Fruit fly (Drosophila melanogaster) whole organism, embryonic: ENCODE data around the gene CG7080.
A peak's percentile ranks its signal among the peaks of the same experiment; 100 is the strongest.

Source experiments
- Ada2b ChIP-seq: fragments of 200-800 bp; sonication (Bioruptor generic); IDR thresholded peaks from 2 replicates; pipeline ENCODE4 v1.3.6; 2022; ENCODE audit warnings: missing biosample characterization, missing genetic modification characterization
- Adf1 ChIP-seq: fragments of 200-800 bp; sonication (Bioruptor generic); IDR thresholded peaks from 2 replicates; pipeline ENCODE4 v1.3.6; 2022; ENCODE audit warnings: missing biosample characterization, missing genetic modification characterization
- Antp ChIP-seq: fragments of 200-800 bp; sonication (Bioruptor generic); optimal IDR thresholded peaks from 3 replicates; lab custom pipeline; 2016; ENCODE audit warnings: missing biosample characterization, missing genetic modification characterization
- Atf6 ChIP-seq: fragments of 200-800 bp; sonication (Bioruptor generic); IDR thresholded peaks from 2 replicates; pipeline ENCODE4 v1.3.6; 2022; ENCODE audit warnings: missing biosample characterization, missing genetic modification characterization
- Bdp1 ChIP-seq: fragments of 200-800 bp; sonication (Bioruptor generic); optimal IDR thresholded peaks from 3 replicates; lab custom pipeline; 2016; ENCODE audit warnings: missing biosample characterization, missing genetic modification characterization
- CG11560 ChIP-seq: fragments of 200-800 bp; sonication (Bioruptor generic); IDR thresholded peaks from 3 replicates; pipeline ENCODE4 v1.3.6; 2022; ENCODE audit warnings: missing biosample characterization, missing genetic modification characterization
- CG1233 ChIP-seq: fragments of 200-800 bp; sonication (Bioruptor generic); optimal IDR thresholded peaks from 4 replicates; lab custom pipeline; 2018; ENCODE audit warnings: missing biosample characterization, mild to moderate bottlenecking, missing genetic modification characterization
- CG13287 ChIP-seq: fragments of 200-800 bp; sonication (Bioruptor generic); IDR thresholded peaks from 2 replicates; pipeline ENCODE4 v1.3.6; 2022; ENCODE audit warnings: missing biosample characterization, missing genetic modification characterization; ENCODE audit not compliant: partially characterized antibody
- CG13424 ChIP-seq: fragments of 200-800 bp; sonication (Bioruptor generic); optimal IDR thresholded peaks from 2 replicates; lab custom pipeline; 2019; ENCODE audit warnings: missing biosample characterization, mild to moderate bottlenecking, missing genetic modification characterization, moderate library complexity
- CG15073 ChIP-seq: fragments of 200-800 bp; sonication (Bioruptor generic); optimal IDR thresholded peaks from 2 replicates; lab custom pipeline; 2016; ENCODE audit warnings: missing biosample characterization, missing genetic modification characterization
- CG1602 ChIP-seq: fragments of 200-800 bp; sonication (Bioruptor generic); optimal IDR thresholded peaks from 3 replicates; lab custom pipeline; 2016; ENCODE audit warnings: missing biosample characterization, missing genetic modification characterization
- CG17328 ChIP-seq: fragments of 200-800 bp; sonication (Bioruptor generic); IDR thresholded peaks from 2 replicates; pipeline ENCODE4 v1.3.6; 2022; ENCODE audit warnings: missing biosample characterization, missing genetic modification characterization
- CG17912 ChIP-seq: fragments of 200-800 bp; sonication (Bioruptor generic); optimal IDR thresholded peaks from 2 replicates; lab custom pipeline; 2018; ENCODE audit warnings: missing biosample characterization, mild to moderate bottlenecking, missing genetic modification characterization
- CG1832 ChIP-seq: fragments of 200-800 bp; sonication (Bioruptor generic); optimal IDR thresholded peaks from 2 replicates; lab custom pipeline; 2017; ENCODE audit warnings: missing biosample characterization, mild to moderate bottlenecking, missing genetic modification characterization, inconsistent platforms
- CG34224 ChIP-seq: fragments of 200-800 bp; sonication (Bioruptor generic); IDR thresholded peaks from 3 replicates; pipeline ENCODE4 v1.3.6; 2022; ENCODE audit warnings: missing biosample characterization, missing genetic modification characterization; ENCODE audit not compliant: partially characterized antibody
- CG42726 ChIP-seq: fragments of 200-800 bp; sonication (Bioruptor generic); IDR thresholded peaks from 2 replicates; pipeline ENCODE4 v1.3.6; 2022; ENCODE audit warnings: missing biosample characterization, missing genetic modification characterization; ENCODE audit not compliant: partially characterized antibody
- CG7556 ChIP-seq: fragments of 200-800 bp; sonication (Bioruptor generic); optimal IDR thresholded peaks from 2 replicates; lab custom pipeline; 2017; ENCODE audit warnings: missing biosample characterization, mild to moderate bottlenecking, missing genetic modification characterization
- CG9215 ChIP-seq: fragments of 200-800 bp; sonication (Bioruptor generic); IDR thresholded peaks from 2 replicates; pipeline ENCODE4 v1.3.6; 2022; ENCODE audit warnings: missing biosample characterization, missing genetic modification characterization
- CG9727 ChIP-seq: fragments of 200-800 bp; sonication (Bioruptor generic); optimal IDR thresholded peaks from 3 replicates; lab custom pipeline; 2017; ENCODE audit warnings: missing biosample characterization, mild to moderate bottlenecking, missing genetic modification characterization
- Camta ChIP-seq: fragments of 200-800 bp; sonication (Bioruptor generic); optimal IDR thresholded peaks from 2 replicates; lab custom pipeline; 2016; ENCODE audit warnings: missing biosample characterization, missing genetic modification characterization
- E2f2 ChIP-seq: fragments of 200-800 bp; sonication (Bioruptor generic); IDR thresholded peaks from 2 replicates; pipeline ENCODE4 v1.3.6; 2022; ENCODE audit warnings: missing biosample characterization, missing genetic modification characterization
- Ets65A ChIP-seq: fragments of 200-800 bp; sonication (Bioruptor generic); peaks from one replicate; lab custom pipeline; 2016; ENCODE audit warnings: missing biosample characterization, missing genetic modification characterization
- Hr39 ChIP-seq: fragments of >200 bp; optimal IDR thresholded peaks from 2 replicates; lab custom pipeline; 2017
- MBD-R2 ChIP-seq: fragments of 200-800 bp; sonication (Bioruptor generic); IDR thresholded peaks from 2 replicates; pipeline ENCODE4 v1.3.6; 2022; ENCODE audit warnings: missing biosample characterization, missing genetic modification characterization
- Max ChIP-seq: fragments of 200-800 bp; sonication (Bioruptor generic); optimal IDR thresholded peaks from 2 replicates; lab custom pipeline; 2016; ENCODE audit warnings: missing biosample characterization, mild to moderate bottlenecking, missing genetic modification characterization
- Mrtf ChIP-seq: fragments of 200-800 bp; sonication (Bioruptor generic); IDR thresholded peaks from 3 replicates; pipeline ENCODE4 v1.3.6; 2022; ENCODE audit warnings: missing biosample characterization, missing genetic modification characterization
- NfI ChIP-seq: fragments of 200-800 bp; sonication (Bioruptor generic); optimal IDR thresholded peaks from 3 replicates; lab custom pipeline; 2018; ENCODE audit warnings: missing biosample characterization, mild to moderate bottlenecking, missing genetic modification characterization, moderate library complexity
- Oaz ChIP-seq: fragments of 200-800 bp; sonication (Bioruptor generic); IDR thresholded peaks from 2 replicates; pipeline ENCODE4 v1.3.6; 2022; ENCODE audit warnings: missing biosample characterization, missing genetic modification characterization
- Ptx1 ChIP-seq: fragments of 200-800 bp; sonication (Bioruptor generic); IDR thresholded peaks from 2 replicates; pipeline ENCODE4 v1.3.6; 2022; ENCODE audit warnings: missing biosample characterization, missing genetic modification characterization
- Rx ChIP-seq: fragments of 200-800 bp; sonication (Bioruptor generic); IDR thresholded peaks from 2 replicates; pipeline ENCODE4 v1.3.6; 2022; ENCODE audit warnings: missing biosample characterization, missing genetic modification characterization
- Scr ChIP-seq: fragments of 200-800 bp; sonication (Bioruptor generic); IDR thresholded peaks from 2 replicates; pipeline ENCODE4 v1.3.6; 2022; ENCODE audit warnings: missing biosample characterization, missing genetic modification characterization; ENCODE audit not compliant: partially characterized antibody
- Side ChIP-seq: fragments of 200-800 bp; sonication (Bioruptor generic); optimal IDR thresholded peaks from 2 replicates; lab custom pipeline; 2016; ENCODE audit warnings: missing biosample characterization, missing genetic modification characterization
- YL-1 ChIP-seq: fragments of 200-800 bp; sonication (Bioruptor generic); optimal IDR thresholded peaks from 3 replicates; lab custom pipeline; 2017; ENCODE audit warnings: missing biosample characterization, mild to moderate bottlenecking, missing genetic modification characterization
- amos ChIP-seq: fragments of 200-800 bp; sonication (Bioruptor generic); IDR thresholded peaks from 2 replicates; pipeline ENCODE4 v1.3.6; 2022; ENCODE audit warnings: missing biosample characterization, missing genetic modification characterization; ENCODE audit not compliant: partially characterized antibody
- bowl ChIP-seq: fragments of 200-800 bp; sonication (Bioruptor generic); IDR thresholded peaks from 2 replicates; pipeline ENCODE4 v1.3.6; 2022; ENCODE audit warnings: missing biosample characterization, missing genetic modification characterization
- btn ChIP-seq: fragments of 200-800 bp; sonication (Bioruptor generic); optimal IDR thresholded peaks from 2 replicates; lab custom pipeline; 2016; ENCODE audit warnings: missing biosample characterization, missing genetic modification characterization
- da ChIP-seq: fragments of 200-800 bp; sonication (Bioruptor generic); optimal IDR thresholded peaks from 2 replicates; lab custom pipeline; 2016; ENCODE audit warnings: missing biosample characterization, missing genetic modification characterization
- fd96Cb ChIP-seq: fragments of 200-800 bp; sonication (Bioruptor generic); optimal IDR thresholded peaks from 2 replicates; lab custom pipeline; 2018; ENCODE audit warnings: missing biosample characterization, mild to moderate bottlenecking, missing genetic modification characterization, moderate library complexity
- jumu ChIP-seq: fragments of 200-800 bp; sonication (Bioruptor generic); optimal IDR thresholded peaks from 3 replicates; lab custom pipeline; 2016; ENCODE audit warnings: missing biosample characterization, missing genetic modification characterization
- lilli ChIP-seq: fragments of 200-800 bp; sonication (Bioruptor generic); optimal IDR thresholded peaks from 3 replicates; lab custom pipeline; 2016; ENCODE audit warnings: missing biosample characterization, missing genetic modification characterization
- nerfin-1 ChIP-seq: fragments of 200-800 bp; sonication (Bioruptor generic); optimal IDR thresholded peaks from 3 replicates; lab custom pipeline; 2019; ENCODE audit warnings: missing biosample characterization, mild to moderate bottlenecking, missing genetic modification characterization, moderate library complexity
- pum ChIP-seq: fragments of 200-800 bp; sonication (Bioruptor generic); optimal IDR thresholded peaks from 2 replicates; lab custom pipeline; 2016; ENCODE audit warnings: missing biosample characterization, missing genetic modification characterization
- sima ChIP-seq: fragments of 200-800 bp; sonication (Bioruptor generic); optimal IDR thresholded peaks from 2 replicates; lab custom pipeline; 2016; ENCODE audit warnings: missing biosample characterization, missing genetic modification characterization
- stwl ChIP-seq: fragments of 200-800 bp; sonication (Bioruptor generic); optimal IDR thresholded peaks from 3 replicates; lab custom pipeline; 2018; ENCODE audit warnings: missing biosample characterization, mild to moderate bottlenecking, missing genetic modification characterization, moderate library complexity
- tin ChIP-seq: fragments of 200-800 bp; sonication (Bioruptor generic); optimal IDR thresholded peaks from 3 replicates; lab custom pipeline; 2016; ENCODE audit warnings: missing biosample characterization, missing genetic modification characterization
- unc-4 ChIP-seq: fragments of 200-800 bp; sonication (Bioruptor generic); IDR thresholded peaks from 2 replicates; pipeline ENCODE4 v1.3.6; 2022; ENCODE audit warnings: missing biosample characterization, missing genetic modification characterization; ENCODE audit not compliant: partially characterized antibody
- unpg ChIP-seq: fragments of 200-800 bp; sonication (Bioruptor generic); optimal IDR thresholded peaks from 3 replicates; lab custom pipeline; 2018; ENCODE audit warnings: missing biosample characterization, mild to moderate bottlenecking, missing genetic modification characterization, moderate library complexity
- usp ChIP-seq: fragments of >200 bp; optimal IDR thresholded peaks from 2 replicates; lab custom pipeline; 2017; ENCODE audit warnings: missing biosample characterization, missing genetic modification characterization
- vvl ChIP-seq: fragments of 200-800 bp; sonication (Bioruptor generic); IDR thresholded peaks from 2 replicates; pipeline ENCODE4 v1.3.6; 2022; ENCODE audit warnings: missing biosample characterization, missing genetic modification characterization

Gene CG7080

DNA sequence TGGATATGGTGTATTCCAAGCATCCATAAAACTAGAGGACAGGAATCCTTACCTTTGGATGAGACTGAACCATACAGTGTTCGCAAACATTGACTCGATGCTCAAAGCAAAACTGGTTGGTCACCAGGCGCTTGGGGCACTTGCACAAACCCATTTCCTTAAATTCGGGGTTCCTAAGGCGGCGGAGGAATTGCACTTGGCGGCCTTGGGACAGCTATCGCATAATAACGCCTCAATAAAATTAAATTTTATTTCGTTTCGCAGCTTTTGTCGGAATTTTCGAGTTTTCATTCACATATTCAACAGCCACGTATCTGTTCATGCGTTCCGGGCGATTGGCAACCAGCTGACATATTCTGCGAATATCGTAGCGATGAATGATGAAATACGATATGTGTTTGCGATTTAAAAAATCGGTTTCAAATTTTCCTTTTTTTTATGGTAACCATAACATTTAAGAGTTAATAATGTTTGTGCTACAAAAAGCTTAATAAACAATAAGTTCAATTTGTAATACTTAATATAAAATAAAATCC is 36.6 kb downstream of the CG7080 start, which contains the start of gene CG5382 (continued):
- TF ChIP-seq YL-1 (peak; percentile 53), unc-4 (0 out of 2 replicates have a peak, but pooled peaks have one; percentile 27), CG42726 (GFP tag; lab: Robert Waterston, UW) (no peak), Mrtf (GFP tag; lab: Robert Waterston, UW) (no peak), Camta (GFP tag; lab: Kevin White, UChicago) (no peak), Rx (GFP tag; lab: Robert Waterston, UW) (no peak), CG13287 (peak; percentile 38; the same call in 1 of the 2 replicates), CG17328 (GFP tag; lab: Robert Waterston, UW) (no peak), CG13424 (no peak), da (no peak), CG9215 (GFP tag; lab: Robert Waterston, UW) (no peak), Adf1 (GFP tag; lab: Robert Waterston, UW) (no peak), Antp (GFP tag; lab: Kevin White, UChicago) (no peak), tin (GFP tag; lab: Kevin White, UChicago) (no peak), amos (peak; percentile 34; the same call in 1 of the 2 replicates), CG7556 (no peak)

dm6 chr3R:22367126-22368076 is 38.3 kb downstream of the CG7080 start, which contains the start of the genes Polr3F and PyK:
Polr3F (minus strand) TSS chr3R:22367373.
PyK (plus strand) TSS chr3R:22367536.
- TF ChIP-seq MBD-R2 (GFP tag; lab: Robert Waterston, UW), result peak; percentile 71; the same call in 1 of the 2 replicates
- TF ChIP-seq Hr39 (lab: Kevin White, UChicago), result no peak
- TF ChIP-seq bowl (GFP tag; lab: Robert Waterston, UW), result no peak
- no peak for TF ChIP-seq CG34224 (GFP tag; lab: Robert Waterston, UW)
- no peak for TF ChIP-seq sima
- TF ChIP-seq CG9727 (GFP tag; lab: Kevin White, UChicago), result peak; percentile 41
- peak; percentile 23 for TF ChIP-seq Ets65A (GFP tag; lab: Kevin White, UChicago)
- TF ChIP-seq nerfin-1 (tag; lab: Kevin White, UChicago), result no peak
- no peak for TF ChIP-seq fd96Cb (tag; lab: Kevin White, UChicago)
- TF ChIP-seq CG1602, result no peak
- TF ChIP-seq jumu (GFP tag; lab: Kevin White, UChicago), result peak; percentile 9
- peak; percentile 33 for TF ChIP-seq Max (GFP tag; lab: Kevin White, UChicago)
- TF ChIP-seq vvl (GFP tag; lab: Robert Waterston, UW), result peak; percentile 25; the same call in 1 of the 2 replicates
- TF ChIP-seq Atf6 (GFP tag; lab: Robert Waterston, UW), result peak; percentile 48; the same call in 1 of the 2 replicates
- TF ChIP-seq usp (GFP tag; lab: Kevin White, UChicago), result no peak
- no peak for TF ChIP-seq CG1233 (GFP tag; lab: Kevin White, UChicago)
- TF ChIP-seq pum, result no peak
- no peak for TF ChIP-seq NfI
- TF ChIP-seq Oaz (GFP tag; lab: Robert Waterston, UW), result no peak
- TF ChIP-seq Bdp1 (GFP tag; lab: Kevin White, UChicago), result no peak
- no peak for TF ChIP-seq Ptx1 (GFP tag; lab: Robert Waterston, UW)
- no peak; the same call in 1 of the 2 replicates for TF ChIP-seq Ada2b (GFP tag; lab: Robert Waterston, UW)
- TF ChIP-seq lilli (GFP tag; lab: Kevin White, UChicago), result peak; percentile 56
- TF ChIP-seq CG17912 (GFP tag; lab: Kevin White, UChicago), result no peak
- TF ChIP-seq CG1832, result no peak
- no peak for TF ChIP-seq btn (GFP tag; lab: Kevin White, UChicago)
- peak; percentile 55 for TF ChIP-seq stwl (tag; lab: Kevin White, UChicago)
- no peak for TF ChIP-seq CG15073
- TF ChIP-seq unpg (GFP tag; lab: Kevin White, UChicago), result peak; percentile 53
- TF ChIP-seq E2f2 (GFP tag; lab: Robert Waterston, UW), result peak; percentile 71
- TF ChIP-seq CG11560 (tag; lab: Robert Waterston, UW), result no peak
- TF ChIP-seq Side (GFP tag; lab: Kevin White, UChicago), result no peak
- TF ChIP-seq Scr (GFP tag; lab: Robert Waterston, UW), result peak; percentile 7; the same call in 1 of the 2 replicates
